Worm (Caenorhabditis elegans) whole organism, L3 larva: ENCODE data around the gene F19B10.2.

Experiments
- aly-2 ChIP-seq: fragments of 150-350 bp; optimal IDR thresholded peaks from 2 replicates; lab custom pipeline; 2014; ENCODE audit warnings: missing biosample characterization, missing genetic modification characterization
- ceh-16 ChIP-seq: sonication (generic microtip); optimal IDR thresholded peaks from 2 replicates; lab custom pipeline; 2017; ENCODE audit warnings: missing biosample characterization, missing genetic modification characterization
- ceh-28 ChIP-seq: fragments of 150-350 bp; optimal IDR thresholded peaks from 2 replicates; lab custom pipeline; 2014; ENCODE audit warnings: missing biosample characterization, missing genetic modification reagents, missing genetic modification characterization
- ceh-82 ChIP-seq: fragments of 150-350 bp; optimal IDR thresholded peaks from 2 replicates; lab custom pipeline; 2014; ENCODE audit warnings: missing biosample characterization, missing genetic modification characterization
- daf-12 ChIP-seq: fragments of 150-350 bp; optimal IDR thresholded peaks from 2 replicates; lab custom pipeline; 2014; ENCODE audit warnings: missing biosample characterization, missing genetic modification reagents, missing genetic modification characterization
- egl-27 ChIP-seq: sonication (generic microtip); optimal IDR thresholded peaks from 4 replicates; lab custom pipeline; 2017; ENCODE audit warnings: missing biosample characterization, missing genetic modification reagents, missing genetic modification characterization
- egl-5 ChIP-seq: fragments of 150-350 bp; optimal IDR thresholded peaks from 2 replicates; lab custom pipeline; 2017; ENCODE audit warnings: missing biosample characterization, missing genetic modification reagents, missing genetic modification characterization, inconsistent platforms
- elt-1 ChIP-seq: fragments of 150-350 bp; optimal IDR thresholded peaks from 2 replicates; lab custom pipeline; 2014; ENCODE audit warnings: missing biosample characterization, missing genetic modification characterization
- elt-2 ChIP-seq: sonication (generic microtip); optimal IDR thresholded peaks from 2 replicates; lab custom pipeline; 2016; ENCODE audit warnings: missing genetic modification reagents, mild to moderate bottlenecking, missing genetic modification characterization, missing compliant biosample characterization
- elt-3 ChIP-seq, 3 experiments: fragments of 150-350 bp in 1 of 3; sonication (generic microtip) in 2 of 3; optimal IDR thresholded peaks; 2 replicates in 2 of 3; 4 replicates in 1 of 3; lab custom pipeline; 2014 to 2017; ENCODE audit warnings: missing biosample characterization in 3 of 3, missing genetic modification characterization in 3 of 3
- eor-1 ChIP-seq, 2 experiments: fragments of 150-350 bp; optimal IDR thresholded peaks; 2 replicates each; lab custom pipeline; 2014 to 2018; ENCODE audit warnings: missing biosample characterization in 2 of 2, missing genetic modification characterization in 2 of 2
- fkh-10 ChIP-seq: sonication (generic microtip); optimal IDR thresholded peaks from 2 replicates; lab custom pipeline; 2017; ENCODE audit warnings: missing biosample characterization, missing genetic modification reagents, missing genetic modification characterization
- fkh-2 ChIP-seq: fragments of 150-350 bp; optimal IDR thresholded peaks from 2 replicates; lab custom pipeline; 2014; ENCODE audit warnings: missing biosample characterization, missing genetic modification reagents, missing genetic modification characterization
- fos-1 ChIP-seq: fragments of 150-350 bp; optimal IDR thresholded peaks from 2 replicates; lab custom pipeline; 2014; ENCODE audit warnings: missing biosample characterization, missing genetic modification characterization
- jun-1 ChIP-seq: fragments of 150-350 bp; optimal IDR thresholded peaks from 2 replicates; lab custom pipeline; 2014; ENCODE audit warnings: missing biosample characterization, missing genetic modification reagents, missing genetic modification characterization
- lin-15B ChIP-seq: fragments of 150-350 bp; optimal IDR thresholded peaks from 2 replicates; lab custom pipeline; 2014; ENCODE audit warnings: missing biosample characterization, missing genetic modification characterization
- lin-39 ChIP-seq: fragments of 150-350 bp; optimal IDR thresholded peaks from 2 replicates; lab custom pipeline; 2018; ENCODE audit warnings: missing biosample characterization, missing genetic modification reagents, missing genetic modification characterization
- mml-1 ChIP-seq: fragments of 150-350 bp; sonication (generic microtip); optimal IDR thresholded peaks from 3 replicates; lab custom pipeline; 2014; ENCODE audit warnings: missing biosample characterization, missing genetic modification characterization
- nfya-1 ChIP-seq: sonication (generic microtip); optimal IDR thresholded peaks from 2 replicates; lab custom pipeline; 2017; ENCODE audit warnings: missing genetic modification characterization, mild to moderate bottlenecking, missing compliant biosample characterization, antibody characterized with exemption, moderate library complexity; ENCODE audit not compliant: insufficient read depth
- nhr-11 ChIP-seq: fragments of 150-350 bp; optimal IDR thresholded peaks from 2 replicates; lab custom pipeline; 2014; ENCODE audit warnings: missing biosample characterization, missing genetic modification characterization
- nhr-12 ChIP-seq: fragments of 150-350 bp; optimal IDR thresholded peaks from 2 replicates; lab custom pipeline; 2014; ENCODE audit warnings: missing biosample characterization, missing genetic modification characterization
- nhr-25 ChIP-seq: sonication (generic microtip); optimal IDR thresholded peaks from 2 replicates; lab custom pipeline; 2017; ENCODE audit warnings: missing biosample characterization, missing genetic modification characterization
- nhr-28 ChIP-seq: fragments of 150-350 bp; optimal IDR thresholded peaks from 2 replicates; lab custom pipeline; 2014; ENCODE audit warnings: missing biosample characterization, missing genetic modification characterization
- nhr-43 ChIP-seq: sonication (generic microtip); optimal IDR thresholded peaks from 2 replicates; lab custom pipeline; 2016; ENCODE audit warnings: mild to moderate bottlenecking, missing genetic modification characterization, missing compliant biosample characterization; ENCODE audit not compliant: poor library complexity, severe bottlenecking
- nhr-67 ChIP-seq: fragments of 150-350 bp; optimal IDR thresholded peaks from 2 replicates; lab custom pipeline; 2014; ENCODE audit warnings: missing biosample characterization, missing genetic modification characterization
- nhr-77 ChIP-seq: fragments of 150-350 bp; optimal IDR thresholded peaks from 2 replicates; lab custom pipeline; 2014; ENCODE audit warnings: missing biosample characterization, missing genetic modification characterization
- pha-4 ChIP-seq: fragments of 150-350 bp; optimal IDR thresholded peaks from 2 replicates; lab custom pipeline; 2014; ENCODE audit warnings: missing biosample characterization, missing genetic modification reagents, missing genetic modification characterization
- pqm-1 ChIP-seq: fragments of 150-350 bp; optimal IDR thresholded peaks from 2 replicates; lab custom pipeline; 2017; ENCODE audit warnings: missing biosample characterization, missing genetic modification characterization, inconsistent platforms
- skn-1 ChIP-seq: fragments of 150-350 bp; optimal IDR thresholded peaks from 2 replicates; lab custom pipeline; 2014; ENCODE audit warnings: missing biosample characterization, missing genetic modification characterization
- snpc-4 ChIP-seq: fragments of 150-350 bp; optimal IDR thresholded peaks from 2 replicates; lab custom pipeline; 2014; ENCODE audit warnings: missing biosample characterization, missing genetic modification characterization
- tbx-2 ChIP-seq: sonication (generic microtip); optimal IDR thresholded peaks from 2 replicates; lab custom pipeline; 2016; ENCODE audit warnings: mild to moderate bottlenecking, missing genetic modification characterization, missing compliant biosample characterization
- unc-62 ChIP-seq: fragments of 150-350 bp; sonication (generic microtip); optimal IDR thresholded peaks from 4 replicates; lab custom pipeline; 2014; ENCODE audit warnings: missing biosample characterization, missing genetic modification reagents, missing genetic modification characterization
- ztf-11 ChIP-seq: fragments of 150-350 bp; optimal IDR thresholded peaks from 2 replicates; lab custom pipeline; 2014; ENCODE audit warnings: missing biosample characterization, missing genetic modification characterization
- ztf-4 ChIP-seq: fragments of 150-350 bp; optimal IDR thresholded peaks from 2 replicates; lab custom pipeline; 2014; ENCODE audit warnings: missing biosample characterization, missing genetic modification characterization

The F19B10.2 gene

ce11 chrII:3675176-3675575 is at the start of gene F19B10.2:
TSS of gene F19B10.2 (plus strand) at chrII:3675476.
- TF ChIP-seq nhr-12 (no peak), nhr-28 (tag; lab: Kevin White, UChicago) (no peak), egl-5 (no peak), tbx-2 (no peak), aly-2 (tag; lab: Kevin White, UChicago) (no peak), nfya-1 (tag; lab: Kevin White, UChicago) (no peak), elt-3 (tag; optimal IDR thresholded peaks at IDR 0.05; lab: Kevin White, UChicago) (no peak), elt-2 (no peak), egl-27 (tag; lab: Kevin White, UChicago) (no peak), nhr-67 (tag; lab: Kevin White, UChicago) (no peak), pqm-1 (tag; lab: Kevin White, UChicago) (no peak), nhr-43 (no peak), mml-1 (tag; lab: Kevin White, UChicago) (no peak), unc-62 (no peak), lin-39 (no peak), eor-1 (tag; optimal IDR thresholded peaks at IDR 0.05; lab: Kevin White, UChicago) (no peak), nhr-11 (tag; lab: Kevin White, UChicago) (no peak), lin-15B (no peak), elt-1 (tag; lab: Kevin White, UChicago) (no peak), snpc-4 (no peak)

- no peak for TF ChIP-seq nfya-1 (tag; lab: Kevin White, UChicago)
Measured at ce11 chrII:3626872-3627271, 48.4 kb upstream of the F19B10.2 start, which contains the start of gene M151.3. TSS of gene M151.3 (plus strand) at chrII:3627172.

DNA sequence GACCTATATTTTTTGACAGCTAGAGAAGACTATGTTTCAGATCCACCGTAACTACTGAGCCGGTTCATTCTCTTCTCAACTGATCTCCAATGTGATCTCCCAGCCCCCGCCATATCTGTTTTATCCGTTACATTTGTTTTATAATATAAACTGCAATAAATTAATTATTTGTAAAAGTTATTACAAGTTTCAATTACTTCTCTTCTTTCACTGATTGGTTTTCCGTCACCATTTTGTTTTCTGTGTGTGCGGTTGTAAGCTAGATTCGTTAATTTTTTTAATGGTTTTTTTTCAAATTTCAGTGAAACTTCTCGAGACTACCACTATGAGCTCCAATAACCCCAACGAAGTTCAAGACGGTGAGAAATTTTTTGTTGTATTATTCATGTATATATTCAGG is 44.5 kb upstream of the F19B10.2 start, which contains the start of gene M151.2:
M151.2 (plus strand) TSS at position 301 of the 400 bp plus-strand sequence.
- no peak for TF ChIP-seq egl-27 (tag; lab: Kevin White, UChicago)
- no peak for TF ChIP-seq pha-4
- TF ChIP-seq nhr-25 (tag; lab: Kevin White, UChicago): no peak
- TF ChIP-seq tbx-2: no peak
- no peak for TF ChIP-seq eor-1 (tag; optimal IDR thresholded peaks at IDR 0.05; lab: Kevin White, UChicago)

ce11 chrII:3634765-3635164 is 40.5 kb upstream of the F19B10.2 start:
- TF ChIP-seq nhr-77 (tag; lab: Kevin White, UChicago) (no peak), daf-12 (no peak), snpc-4 (no peak), ceh-16 (tag; lab: Kevin White, UChicago) (no peak), fos-1 (tag; lab: Kevin White, UChicago) (no peak), jun-1 (no peak), fkh-2 (tag; lab: Kevin White, UChicago) (no peak), ztf-4 (tag; lab: Kevin White, UChicago) (no peak), ceh-82 (tag; lab: Kevin White, UChicago) (no peak), egl-5 (no peak), ztf-11 (tag; lab: Kevin White, UChicago) (no peak), tbx-2 (no peak), elt-3 (tag; optimal IDR thresholded peaks at IDR 0.05; lab: Kevin White, UChicago) (no peak), nhr-43 (no peak), aly-2 (tag; lab: Kevin White, UChicago) (no peak), ceh-28 (tag; lab: Kevin White, UChicago) (no peak), nhr-67 (tag; lab: Kevin White, UChicago) (no peak), egl-27 (tag; lab: Kevin White, UChicago) (no peak), mml-1 (tag; lab: Kevin White, UChicago) (no peak), pqm-1 (tag; lab: Kevin White, UChicago) (no peak)

DNA sequence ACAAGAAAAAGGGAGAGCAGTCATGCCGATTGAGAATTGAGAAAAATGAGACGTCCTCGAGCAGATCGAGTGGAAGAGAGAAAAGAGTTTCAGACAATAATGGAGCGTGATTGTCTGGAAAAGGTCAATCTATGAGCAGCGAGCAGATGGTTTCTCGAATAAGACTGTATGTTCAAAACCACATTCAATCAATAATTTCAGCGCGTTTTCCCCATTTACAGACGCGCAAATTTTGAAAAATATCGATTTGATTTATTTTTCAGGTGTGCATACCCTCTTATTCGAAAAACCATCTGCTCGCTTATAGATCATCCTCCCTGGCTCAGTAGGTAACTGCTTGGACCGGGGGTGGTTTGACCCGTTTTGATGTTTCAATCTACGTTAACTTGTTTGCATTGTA is 36.0 kb upstream of the F19B10.2 start, which contains the start of gene fbxb-31:
fbxb-31 (minus strand) TSS at position 101 of the 400 bp plus-strand sequence.
- TF ChIP-seq jun-1 (no peak), fkh-10 (no peak), elt-3 (tag; optimal IDR thresholded peaks at IDR 0.05; lab: Kevin White, UChicago) (no peak), lin-15B (no peak), pqm-1 (tag; lab: Kevin White, UChicago) (no peak), ceh-82 (tag; lab: Kevin White, UChicago) (no peak), nhr-28 (tag; lab: Kevin White, UChicago) (no peak), skn-1 (tag; lab: Kevin White, UChicago) (no peak)
